Worm (Caenorhabditis elegans): ENCODE results near the gene fbxb-11.
A peak's percentile ranks its signal among the peaks of the same experiment; 100 is the strongest.

Gene fbxb-11

DNA sequence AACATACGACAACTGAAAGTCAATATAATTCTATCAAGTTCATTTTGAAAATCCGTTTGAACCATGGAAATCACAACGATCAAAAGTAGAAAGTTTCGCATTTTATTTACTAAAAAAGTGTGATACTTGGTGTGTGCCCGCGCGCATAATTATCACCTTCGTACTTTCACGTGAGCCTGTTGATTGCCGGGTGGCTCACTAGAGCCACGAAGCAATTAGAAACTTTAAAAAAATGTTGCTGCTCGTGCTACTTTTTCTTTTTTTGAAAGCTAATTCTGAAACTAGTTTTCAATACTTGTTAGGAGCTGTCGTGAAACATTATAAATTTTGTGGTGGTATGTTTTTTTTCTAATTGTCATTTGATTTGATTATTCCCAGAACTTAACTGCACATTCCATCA lies 14.4 kb downstream of the fbxb-11 start, which contains the start of the genes irld-9 and irld-33:
TSS of gene irld-9 (minus strand) at position 101 of the 400 bp plus-strand sequence.
TSS of gene irld-33 (plus strand) at position 209 of the 400 bp plus-strand sequence.
- TF ChIP-seq zip-2 (tag; optimal IDR thresholded peaks at IDR 0.05) (no peak), aha-1 (tag) (peak; percentile 68), lin-1 (GFP tag; IDR thresholded peaks at IDR 0.05) (no peak)

- TF ChIP-seq snpc-4 (tag; optimal IDR thresholded peaks at IDR 0.05) (no peak), ZK546.5 (tag; optimal IDR thresholded peaks at IDR 0.05) (no peak), set-16 (GFP tag; IDR thresholded peaks at IDR 0.05) (no peak)
These were observed 16.8 kb downstream of the fbxb-11 start, which contains the start of gene K07G6.1 for ce11 chrII:1741248-1741647. Gene K07G6.1, plus strand, starts transcription at chrII:1741548.

DNA sequence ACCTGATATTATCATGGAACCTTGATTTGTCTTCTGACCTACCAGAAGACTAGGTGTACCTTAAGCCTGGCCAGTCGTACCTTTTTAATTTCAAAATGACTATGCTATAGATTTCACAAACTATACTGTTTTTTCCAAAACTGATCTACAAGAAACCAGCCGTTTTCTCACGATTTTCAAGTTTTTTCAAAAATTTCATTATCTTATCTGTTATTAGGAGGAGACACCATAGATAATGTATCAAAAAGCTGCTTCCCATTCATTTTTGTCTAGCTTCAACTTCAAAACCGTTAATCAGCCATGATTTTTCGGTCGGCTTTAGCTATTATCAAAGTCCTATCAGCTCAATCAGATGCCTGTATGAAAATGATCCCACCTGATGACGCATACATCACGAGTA lies 18.1 kb downstream of the fbxb-11 start, which contains the start of gene F36H5.12:
TSS of gene F36H5.12 (plus strand) at position 301 of the 400 bp plus-strand sequence.
- TF ChIP-seq hlh-30 (tag; optimal IDR thresholded peaks at IDR 0.05; ENCODE audit: insufficient read depth) (no peak), nhr-48 (tag; optimal IDR thresholded peaks at IDR 0.05) (no peak), mxl-2 (GFP tag; conservative IDR thresholded peaks at IDR 0.05) (no peak), madf-9 (GFP tag; conservative IDR thresholded peaks at IDR 0.05) (no peak), ceh-28 (tag; optimal IDR thresholded peaks at IDR 0.05) (no peak), nhr-76 (tag; optimal IDR thresholded peaks at IDR 0.05) (no peak), Y5F2A.4 (GFP tag; optimal IDR thresholded peaks at IDR 0.05) (no peak), snpc-1.2 (GFP tag; IDR thresholded peaks at IDR 0.05) (no peak), ZK337.2 (GFP tag; IDR thresholded peaks at IDR 0.05) (no peak), daf-8 (GFP tag; IDR thresholded peaks at IDR 0.05) (no peak), dpl-1 (GFP tag; optimal IDR thresholded peaks at IDR 0.05) (no peak), Y105C5A.15 (GFP tag; IDR thresholded peaks at IDR 0.05) (no peak), dmd-8 (GFP tag; IDR thresholded peaks at IDR 0.05) (no peak), ZK546.5 (tag; optimal IDR thresholded peaks at IDR 0.05) (no peak), T26A8.4 (GFP tag; IDR thresholded peaks at IDR 0.05) (no peak), spr-1 (tag; optimal IDR thresholded peaks at IDR 0.05) (no peak), gei-8 (GFP tag; optimal IDR thresholded peaks at IDR 0.05) (no peak), F44E2.7 (GFP tag; IDR thresholded peaks at IDR 0.05) (no peak), ctbp-1 (GFP tag; IDR thresholded peaks at IDR 0.05) (no peak), snpc-4 (tag; optimal IDR thresholded peaks at IDR 0.05) (no peak)

DNA sequence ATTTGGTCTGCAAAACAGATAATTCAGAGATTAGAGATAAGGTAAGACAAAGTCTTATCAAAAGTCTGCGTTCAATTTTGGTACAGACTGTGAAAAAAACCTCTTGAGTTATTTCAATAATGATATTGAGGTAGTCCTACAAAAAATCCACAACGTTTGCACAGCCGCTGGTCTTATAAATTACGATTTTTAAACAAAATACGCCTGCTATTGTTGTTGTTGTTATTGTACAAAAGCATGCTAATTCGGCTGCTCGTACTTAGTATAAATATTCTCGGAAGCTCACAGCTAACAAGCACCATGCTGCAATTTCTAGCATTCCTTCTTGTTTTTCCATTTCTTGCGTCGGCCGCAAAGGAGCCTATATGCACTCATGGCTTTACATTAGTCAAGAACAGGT lies 19.8 kb downstream of the fbxb-11 start, which contains the start of gene clec-19:
TSS of gene clec-19 (plus strand) at position 301 of the 400 bp plus-strand sequence.
- TF ChIP-seq Y5F2A.4 (GFP tag; optimal IDR thresholded peaks at IDR 0.05) = no peak

DNA sequence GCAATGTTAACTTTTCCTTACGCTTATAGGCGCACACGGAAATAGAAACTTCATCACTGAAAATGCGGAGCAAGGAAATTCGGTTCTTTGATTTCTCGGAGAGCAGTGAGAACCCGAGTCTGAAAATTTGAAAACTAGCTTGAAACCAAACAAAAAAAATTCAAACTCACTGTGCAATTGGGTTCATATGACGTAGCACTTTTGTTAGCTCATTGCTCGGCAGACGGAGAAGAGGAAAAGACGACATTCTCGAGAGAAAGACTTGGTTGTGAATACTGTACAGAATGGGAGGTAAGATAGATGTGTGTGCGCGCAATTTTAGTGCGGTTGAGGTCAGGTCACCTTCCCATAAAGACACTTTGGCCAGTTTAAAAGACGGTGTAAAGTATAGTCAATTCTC lies 26.0 kb downstream of the fbxb-11 start, which contains the start of the genes F36H5.13 and F36H5.8:
TSS of gene F36H5.13 (minus strand) at position 101 of the 400 bp plus-strand sequence.
TSS of gene F36H5.8 (minus strand) at position 274 of the 400 bp plus-strand sequence.
- no peak for TF ChIP-seq mxl-2 (GFP tag; conservative IDR thresholded peaks at IDR 0.05)
- peak; percentile 9 for TF ChIP-seq aha-1 (tag)
- TF ChIP-seq nhr-237 (tag; optimal IDR thresholded peaks at IDR 0.05) = no peak

- TF ChIP-seq ceh-62 (tag; optimal IDR thresholded peaks at IDR 0.05) = no peak
- TF ChIP-seq F10B5.3 (tag; optimal IDR thresholded peaks at IDR 0.05) = no peak
- no peak for TF ChIP-seq snpc-4 (tag; optimal IDR thresholded peaks at IDR 0.05)
- TF ChIP-seq Y48G9A.11 (GFP tag; IDR thresholded peaks at IDR 0.05) = no peak
- no peak for TF ChIP-seq ceh-28 (tag; optimal IDR thresholded peaks at IDR 0.05)
- no peak for TF ChIP-seq daf-8 (GFP tag; IDR thresholded peaks at IDR 0.05)
These were observed 28.6 kb downstream of the fbxb-11 start, which contains the start of gene F36H5.9 for ce11 chrII:1752990-1753389. Gene F36H5.9, minus strand, starts transcription at chrII:1753090.

DNA sequence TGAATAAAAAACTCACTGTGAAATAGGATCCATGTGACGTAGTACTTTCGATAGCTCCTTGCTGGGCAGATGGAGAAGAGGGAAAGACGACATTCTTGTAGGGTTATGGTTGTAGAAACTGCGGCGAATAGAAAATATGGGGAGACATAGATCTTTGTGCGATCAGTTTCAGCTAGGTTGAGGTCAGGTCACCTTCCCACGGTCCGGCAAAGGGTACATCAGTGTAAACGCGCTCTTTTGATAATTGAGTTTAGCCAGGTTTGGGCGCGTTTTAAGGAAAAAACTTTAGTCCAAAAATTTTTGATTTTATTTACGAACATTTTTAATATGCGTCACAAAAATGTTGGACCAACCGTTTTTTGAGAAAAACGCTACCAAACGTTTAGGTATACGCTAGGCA lies 31.7 kb downstream of the fbxb-11 start, which contains the start of gene F36H5.17:
TSS of gene F36H5.17 (minus strand) at position 101 of the 400 bp plus-strand sequence.
- TF ChIP-seq rbr-2 (tag; optimal IDR thresholded peaks at IDR 0.05) = no peak
- TF ChIP-seq pha-4 (GFP tag; IDR thresholded peaks at IDR 0.05) = no peak
- no peak for TF ChIP-seq pha-4 (tag; optimal IDR thresholded peaks at IDR 0.05)
- TF ChIP-seq fkh-10 (GFP tag; optimal IDR thresholded peaks at IDR 0.05) = no peak
- no peak for TF ChIP-seq lin-1 (GFP tag; IDR thresholded peaks at IDR 0.05)
- TF ChIP-seq F26F4.8 (GFP tag; conservative IDR thresholded peaks at IDR 0.05) = no peak
- TF ChIP-seq ztf-11 (tag; optimal IDR thresholded peaks at IDR 0.05) = no peak
- TF ChIP-seq unc-62 (GFP tag; optimal IDR thresholded peaks at IDR 0.05 in 1 of 2) = no peak
- TF ChIP-seq unc-62 (tag; optimal IDR thresholded peaks at IDR 0.05) = no peak
- no peak for TF ChIP-seq ceh-20 (GFP tag; IDR thresholded peaks at IDR 0.05)
- TF ChIP-seq Y75B8A.6 (GFP tag; IDR thresholded peaks at IDR 0.05) = no peak
- TF ChIP-seq nhr-41 (GFP tag; IDR thresholded peaks at IDR 0.05) = no peak
- no peak for TF ChIP-seq mxl-2 (GFP tag; conservative IDR thresholded peaks at IDR 0.05)
- TF ChIP-seq T20F7.1 (GFP tag; optimal IDR thresholded peaks at IDR 0.05) = no peak
- no peak for TF ChIP-seq hlh-30 (tag; optimal IDR thresholded peaks at IDR 0.05; ENCODE audit: insufficient read depth)
- no peak for TF ChIP-seq nhr-28 (tag; optimal IDR thresholded peaks at IDR 0.05)

Data from whole organism, L4 larva.